Fruit fly (Drosophila melanogaster) whole organism, embryonic: ENCODE data around the gene Trm7-32.
A peak's percentile ranks its signal among the peaks of the same experiment; 100 is the strongest.

ENCODE experiments used
- B-H2 ChIP-seq: fragments of 200-800 bp; sonication (Bioruptor generic); optimal IDR thresholded peaks from 2 replicates; lab custom pipeline; 2018; ENCODE audit warnings: missing biosample characterization, mild to moderate bottlenecking, missing genetic modification characterization
- CG1233 ChIP-seq: fragments of 200-800 bp; sonication (Bioruptor generic); optimal IDR thresholded peaks from 4 replicates; lab custom pipeline; 2018; ENCODE audit warnings: missing biosample characterization, mild to moderate bottlenecking, missing genetic modification characterization
- CG12769 ChIP-seq: fragments of 200-800 bp; sonication (Bioruptor generic); optimal IDR thresholded peaks from 2 replicates; lab custom pipeline; 2019; ENCODE audit warnings: missing biosample characterization, mild to moderate bottlenecking, missing genetic modification characterization, moderate library complexity
- CG13894 ChIP-seq: fragments of 200-800 bp; sonication (Bioruptor generic); optimal IDR thresholded peaks from 3 replicates; lab custom pipeline; 2018; ENCODE audit warnings: missing biosample characterization, mild to moderate bottlenecking, missing genetic modification characterization, moderate library complexity
- CG16779 ChIP-seq: fragments of 200-800 bp; sonication (Bioruptor generic); IDR thresholded peaks from 2 replicates; pipeline ENCODE4 v1.3.6; 2022; ENCODE audit warnings: missing biosample characterization, missing genetic modification characterization
- CG2199 ChIP-seq: fragments of 200-800 bp; sonication (Bioruptor generic); IDR thresholded peaks from 3 replicates; pipeline ENCODE4 v1.3.6; 2022; ENCODE audit warnings: missing biosample characterization, missing genetic modification characterization
- CG4730 ChIP-seq: fragments of 200-800 bp; sonication (Bioruptor generic); IDR thresholded peaks from 2 replicates; pipeline ENCODE4 v1.3.6; 2022; ENCODE audit warnings: missing biosample characterization, missing genetic modification characterization
- CG6813 ChIP-seq: fragments of 200-800 bp; sonication (Bioruptor generic); optimal IDR thresholded peaks from 2 replicates; lab custom pipeline; 2017; ENCODE audit warnings: missing biosample characterization, missing genetic modification characterization, mild to moderate bottlenecking, moderate library complexity, missing genetic modification reagents
- CrebB ChIP-seq: fragments of 200-800 bp; sonication (Bioruptor generic); optimal IDR thresholded peaks from 3 replicates; lab custom pipeline; 2018; ENCODE audit warnings: missing biosample characterization, mild to moderate bottlenecking, missing genetic modification characterization
- Dbx ChIP-seq: fragments of 200-800 bp; sonication (Bioruptor generic); IDR thresholded peaks from 3 replicates; pipeline ENCODE4 v1.3.6; 2022; ENCODE audit warnings: missing biosample characterization, missing genetic modification characterization
- Doc3 ChIP-seq: fragments of 200-800 bp; sonication (Bioruptor generic); IDR thresholded peaks from 3 replicates; pipeline ENCODE4 v1.3.6; 2022; ENCODE audit warnings: missing biosample characterization, missing genetic modification characterization; ENCODE audit not compliant: partially characterized antibody
- Fer1 ChIP-seq: fragments of 200-800 bp; sonication (Bioruptor generic); optimal IDR thresholded peaks from 2 replicates; lab custom pipeline; 2017; ENCODE audit warnings: missing biosample characterization, mild to moderate bottlenecking, missing genetic modification characterization
- Hmr ChIP-seq: fragments of 200-800 bp; sonication (Bioruptor generic); optimal IDR thresholded peaks from 3 replicates; lab custom pipeline; 2017; ENCODE audit warnings: mild to moderate bottlenecking, missing biosample characterization, missing genetic modification reagents, missing genetic modification characterization
- Med ChIP-seq: fragments of 200-800 bp; sonication (Bioruptor generic); peaks from one replicate; lab custom pipeline; 2016; ENCODE audit warnings: missing biosample characterization, missing genetic modification characterization, mild to moderate bottlenecking, inconsistent platforms, moderate library complexity
- Nf-YC ChIP-seq: fragments of 200-800 bp; optimal IDR thresholded peaks from 3 replicates; lab custom pipeline; 2019; ENCODE audit warnings: missing biosample characterization, mild to moderate bottlenecking, missing genetic modification characterization, moderate library complexity
- Opbp ChIP-seq: fragments of 200-800 bp; sonication (Bioruptor generic); IDR thresholded peaks from 3 replicates; pipeline ENCODE4 v1.3.6; 2022; ENCODE audit warnings: missing biosample characterization, missing genetic modification characterization; ENCODE audit not compliant: partially characterized antibody
- Poxn ChIP-seq: fragments of 200-800 bp; sonication (Bioruptor generic); IDR thresholded peaks from 2 replicates; pipeline ENCODE4 v1.3.6; 2022; ENCODE audit warnings: missing biosample characterization, missing genetic modification characterization
- Trl ChIP-seq, 3 experiments: fragments of >200 bp in 2 of 3; fragments of 200-800 bp in 1 of 3; sonication (Bioruptor generic) in 1 of 3; optimal IDR thresholded peaks; 2 replicates in 1 of 3; 3 replicates in 2 of 3; lab custom pipeline; 2016 to 2017; ENCODE audit warnings: missing biosample characterization in 1 of 3, missing genetic modification characterization in 1 of 3
- ap ChIP-seq: fragments of 200-800 bp; sonication (Bioruptor generic); IDR thresholded peaks from 2 replicates; pipeline ENCODE4 v1.3.6; 2022; ENCODE audit warnings: missing biosample characterization, missing genetic modification characterization
- az2 ChIP-seq: fragments of 200-800 bp; sonication (Bioruptor generic); optimal IDR thresholded peaks from 3 replicates; lab custom pipeline; 2016; ENCODE audit warnings: missing biosample characterization, missing genetic modification characterization
- bowl ChIP-seq: fragments of 200-800 bp; sonication (Bioruptor generic); IDR thresholded peaks from 2 replicates; pipeline ENCODE4 v1.3.6; 2022; ENCODE audit warnings: missing biosample characterization, missing genetic modification characterization
- caup ChIP-seq: fragments of 200-800 bp; sonication (Bioruptor generic); optimal IDR thresholded peaks from 3 replicates; lab custom pipeline; 2017; ENCODE audit warnings: missing biosample characterization, mild to moderate bottlenecking, missing genetic modification characterization, moderate library complexity; ENCODE audit not compliant: severe bottlenecking
- cg ChIP-seq: fragments of 200-800 bp; sonication (Bioruptor generic); optimal IDR thresholded peaks from 3 replicates; lab custom pipeline; 2019; ENCODE audit warnings: missing biosample characterization, mild to moderate bottlenecking, missing genetic modification characterization, moderate library complexity
- chinmo ChIP-seq: fragments of 200-800 bp; sonication (Bioruptor generic); IDR thresholded peaks from 4 replicates; pipeline ENCODE4 v1.3.6; 2022; ENCODE audit warnings: missing biosample characterization, missing genetic modification characterization; ENCODE audit not compliant: partially characterized antibody
- cwo ChIP-seq: fragments of 200-800 bp; sonication (Bioruptor generic); optimal IDR thresholded peaks from 3 replicates; lab custom pipeline; 2017; ENCODE audit warnings: missing biosample characterization, missing genetic modification characterization, mild to moderate bottlenecking, moderate library complexity, missing genetic modification reagents
- exex ChIP-seq: fragments of 200-800 bp; sonication (Bioruptor generic); optimal IDR thresholded peaks from 4 replicates; lab custom pipeline; 2018; ENCODE audit warnings: missing biosample characterization, mild to moderate bottlenecking, missing genetic modification characterization, moderate library complexity
- ftz-f1 ChIP-seq: fragments of 200-800 bp; sonication (Bioruptor generic); optimal IDR thresholded peaks from 2 replicates; lab custom pipeline; 2016; ENCODE audit warnings: missing biosample characterization, missing genetic modification characterization
- grn ChIP-seq: fragments of 200-800 bp; sonication (Bioruptor generic); optimal IDR thresholded peaks from 3 replicates; lab custom pipeline; 2017; ENCODE audit warnings: missing biosample characterization, missing genetic modification characterization
- kah ChIP-seq: fragments of 200-800 bp; sonication (Bioruptor generic); optimal IDR thresholded peaks from 2 replicates; lab custom pipeline; 2018; ENCODE audit warnings: missing biosample characterization, mild to moderate bottlenecking, missing genetic modification characterization
- kni ChIP-seq: fragments of 200-800 bp; sonication (Bioruptor generic); optimal IDR thresholded peaks from 3 replicates; lab custom pipeline; 2017; ENCODE audit warnings: mild to moderate bottlenecking, missing biosample characterization, missing genetic modification reagents, missing genetic modification characterization
- lab ChIP-seq: fragments of 200-800 bp; sonication (Bioruptor generic); optimal IDR thresholded peaks from 3 replicates; lab custom pipeline; 2017; ENCODE audit warnings: missing biosample characterization, missing genetic modification characterization, mild to moderate bottlenecking, moderate library complexity, missing genetic modification reagents
- lov ChIP-seq, 2 experiments: fragments of 200-800 bp in 1 of 2; fragments of >200 bp in 1 of 2; sonication (Bioruptor generic) in 1 of 2; IDR thresholded peaks in 1 of 2; optimal IDR thresholded peaks in 1 of 2; 2 replicates in 1 of 2; 3 replicates in 1 of 2; pipeline versions ENCODE4 v1.3.6 to Lab custom; 2017 to 2022; ENCODE audit warnings: missing biosample characterization in 1 of 2, missing genetic modification characterization in 1 of 2
- pros ChIP-seq: fragments of 200-800 bp; sonication (Bioruptor generic); optimal IDR thresholded peaks from 3 replicates; lab custom pipeline; 2019; ENCODE audit warnings: missing biosample characterization, mild to moderate bottlenecking, missing genetic modification characterization, moderate library complexity
- rib ChIP-seq: fragments of 200-800 bp; sonication (Bioruptor generic); IDR thresholded peaks from 2 replicates; pipeline ENCODE4 v1.3.6; 2022; ENCODE audit warnings: missing biosample characterization, missing genetic modification characterization
- run ChIP-seq: fragments of 200-800 bp; sonication (Bioruptor generic); optimal IDR thresholded peaks from 3 replicates; lab custom pipeline; 2018; ENCODE audit warnings: missing biosample characterization, mild to moderate bottlenecking, missing genetic modification characterization
- scrt ChIP-seq: fragments of 200-800 bp; sonication (Bioruptor generic); optimal IDR thresholded peaks from 2 replicates; lab custom pipeline; 2018; ENCODE audit warnings: missing biosample characterization, mild to moderate bottlenecking, missing genetic modification characterization, moderate library complexity
- seq ChIP-seq: fragments of 200-800 bp; sonication (Bioruptor generic); IDR thresholded peaks from 2 replicates; pipeline ENCODE4 v1.3.6; 2022; ENCODE audit warnings: missing biosample characterization, missing genetic modification characterization
- sim ChIP-seq: fragments of 200-800 bp; sonication (Bioruptor generic); IDR thresholded peaks from 2 replicates; pipeline ENCODE4 v1.3.6; 2022; ENCODE audit warnings: missing biosample characterization, missing genetic modification characterization
- so ChIP-seq: fragments of 200-800 bp; sonication (Bioruptor generic); IDR thresholded peaks from 3 replicates; pipeline ENCODE4 v1.3.6; 2022; ENCODE audit warnings: missing biosample characterization, missing genetic modification characterization
- sob ChIP-seq: fragments of 200-800 bp; sonication (Bioruptor generic); IDR thresholded peaks from 2 replicates; pipeline ENCODE4 v1.3.6; 2022; ENCODE audit warnings: missing biosample characterization, missing genetic modification characterization
- sr ChIP-seq: fragments of 200-800 bp; sonication (Bioruptor generic); IDR thresholded peaks from 3 replicates; pipeline ENCODE4 v1.3.6; 2022; ENCODE audit warnings: missing biosample characterization, missing genetic modification characterization
- stc ChIP-seq: fragments of 200-800 bp; sonication (Bioruptor generic); IDR thresholded peaks from 2 replicates; pipeline ENCODE4 v1.3.6; 2022; ENCODE audit warnings: missing biosample characterization, missing genetic modification characterization
- sug ChIP-seq: fragments of 200-800 bp; optimal IDR thresholded peaks from 2 replicates; lab custom pipeline; 2019; ENCODE audit warnings: missing biosample characterization, mild to moderate bottlenecking, missing genetic modification characterization, moderate library complexity
- tna ChIP-seq: fragments of 200-800 bp; sonication (Bioruptor generic); IDR thresholded peaks from 2 replicates; pipeline ENCODE4 v1.3.6; 2022; ENCODE audit warnings: missing biosample characterization, missing genetic modification characterization; ENCODE audit not compliant: partially characterized antibody
- twi ChIP-seq: fragments of 200-800 bp; optimal IDR thresholded peaks from 2 replicates; lab custom pipeline; 2019; ENCODE audit warnings: missing biosample characterization, mild to moderate bottlenecking, missing genetic modification characterization, moderate library complexity
- unpg ChIP-seq: fragments of 200-800 bp; sonication (Bioruptor generic); optimal IDR thresholded peaks from 3 replicates; lab custom pipeline; 2018; ENCODE audit warnings: missing biosample characterization, mild to moderate bottlenecking, missing genetic modification characterization, moderate library complexity
- vvl ChIP-seq: fragments of 200-800 bp; sonication (Bioruptor generic); IDR thresholded peaks from 2 replicates; pipeline ENCODE4 v1.3.6; 2022; ENCODE audit warnings: missing biosample characterization, missing genetic modification characterization

Trm7-32 gene

dm6 chr3R:17077968-17078417 lies 37.5 kb downstream of the Trm7-32 start (continued):
- TF ChIP-seq run (tag; lab: Kevin White, UChicago) (no peak), stc (peak; percentile 21; the same call in 1 of the 2 replicates), Hmr (GFP tag; lab: Kevin White, UChicago) (peak; percentile 19), CG2199 (peak; percentile 71; the same call in 1 of the 3 replicates), twi (tag; lab: Kevin White, UChicago) (peak; percentile 84), Doc3 (0 out of 3 replicates have a peak, but pooled peaks have one; percentile 17), Nf-YC (peak; percentile 30), ap (GFP tag; lab: Robert Waterston, UW) (no peak), sob (GFP tag; lab: Robert Waterston, UW) (peak; percentile 58), CrebB (tag; lab: Kevin White, UChicago) (peak; percentile 44), sim (GFP tag; lab: Robert Waterston, UW) (0 out of 2 replicates have a peak, but pooled peaks have one; percentile 5), sr (peak; percentile 42; the same call in 1 of the 3 replicates), Poxn (GFP tag; lab: Robert Waterston, UW) (no peak), ftz-f1 (peak; percentile 63), vvl (peak; percentile 38; the same call in 1 of the 2 replicates), tna (GFP tag; lab: Robert Waterston, UW) (peak; percentile 36; the same call in 1 of the 2 replicates), CG6813 (peak; percentile 3), cg (GFP tag; lab: Kevin White, UChicago) (peak; percentile 84), lov (optimal IDR thresholded peaks at IDR 0.05; lab: Kevin White, UChicago) (no peak), lov (GFP tag; IDR thresholded peaks at IDR 0.05; lab: Robert Waterston, UW) (0 out of 3 replicates have a peak, but pooled peaks have one; percentile 18), B-H2 (peak; percentile 38), so (GFP tag; lab: Robert Waterston, UW) (peak; percentile 12; the same call in 1 of the 3 replicates), pros (GFP tag; lab: Kevin White, UChicago) (peak; percentile 20), CG16779 (GFP tag; lab: Robert Waterston, UW) (no peak), kah (no peak), Fer1 (GFP tag; lab: Kevin White, UChicago) (peak; percentile 24), CG13894 (tag; lab: Kevin White, UChicago) (peak; percentile 70), bowl (GFP tag; lab: Robert Waterston, UW) (0 out of 2 replicates have a peak, but pooled peaks have one; percentile 31), Opbp (GFP tag; lab: Robert Waterston, UW) (peak; percentile 43; the same call in 1 of the 3 replicates), unpg (no peak), az2 (GFP tag; lab: Kevin White, UChicago) (no peak), grn (peak; percentile 58), Trl (optimal IDR thresholded peaks at IDR 0.05; lab: Kevin White, UChicago) (peak; percentile 39 to 45), Trl (GFP tag; optimal IDR thresholded peaks at IDR 0.05; lab: Kevin White, UChicago) (peak; percentile 5), lab (GFP tag; lab: Kevin White, UChicago) (peak; percentile 64), caup (peak; percentile 15), sug (tag; lab: Kevin White, UChicago) (peak; percentile 90), Med (GFP tag; lab: Kevin White, UChicago) (peak; percentile 88), scrt (GFP tag; lab: Kevin White, UChicago) (peak; percentile 23), CG12769 (tag; lab: Kevin White, UChicago) (peak; percentile 60), kni (GFP tag; lab: Kevin White, UChicago) (peak; percentile 39), CG4730 (GFP tag; lab: Robert Waterston, UW) (no peak), seq (GFP tag; lab: Robert Waterston, UW) (peak; percentile 29; the same call in 1 of the 2 replicates), exex (tag; lab: Kevin White, UChicago) (peak; percentile 52), rib (GFP tag; lab: Robert Waterston, UW) (peak; percentile 71), chinmo (peak; percentile 93), CG1233 (GFP tag; lab: Kevin White, UChicago) (peak; percentile 29), Dbx (GFP tag; lab: Robert Waterston, UW) (peak; percentile 39; the same call in 1 of the 3 replicates), cwo (peak; percentile 79)
